Worm (Caenorhabditis elegans) whole organism, mixed stage, embryonic: ENCODE data around the gene K08E4.8.

ENCODE experiments used
- M03D4.4 ChIP-seq: sonication (generic microtip); optimal IDR thresholded peaks from 2 replicates; lab custom pipeline; 2017; ENCODE audit warnings: mild to moderate bottlenecking, missing genetic modification characterization, missing compliant biosample characterization
- blmp-1 ChIP-seq: fragments of 150-350 bp; optimal IDR thresholded peaks from 2 replicates; lab custom pipeline; 2014; ENCODE audit warnings: missing biosample characterization, missing genetic modification characterization
- ceh-43 ChIP-seq: fragments of 200-800 bp; sonication (Bioruptor generic); optimal IDR thresholded peaks from 2 replicates; lab custom pipeline; 2018; ENCODE audit warnings: mild to moderate bottlenecking, missing genetic modification characterization, moderate library complexity, missing compliant biosample characterization
- cnd-1 ChIP-seq: fragments of 200-800 bp; sonication (Bioruptor generic); optimal IDR thresholded peaks from 2 replicates; lab custom pipeline; 2018; ENCODE audit warnings: mild to moderate bottlenecking, missing genetic modification characterization, missing compliant biosample characterization
- elt-1 ChIP-seq: sonication (generic microtip); optimal IDR thresholded peaks from 2 replicates; lab custom pipeline; 2017; ENCODE audit warnings: missing genetic modification characterization, mild to moderate bottlenecking, missing compliant biosample characterization, antibody characterized with exemption, moderate library complexity, borderline replicate concordance; ENCODE audit not compliant: insufficient read depth
- elt-3 ChIP-seq: fragments of 150-350 bp; optimal IDR thresholded peaks from 2 replicates; lab custom pipeline; 2014; ENCODE audit warnings: missing biosample characterization, missing genetic modification characterization
- flh-1 ChIP-seq: fragments of 200-800 bp; sonication (Bioruptor generic); optimal IDR thresholded peaks from 2 replicates; lab custom pipeline; 2018; ENCODE audit warnings: mild to moderate bottlenecking, missing genetic modification characterization, moderate library complexity, missing compliant biosample characterization
- lin-13 ChIP-seq: fragments of 150-350 bp; optimal IDR thresholded peaks from 2 replicates; lab custom pipeline; 2014; ENCODE audit warnings: missing biosample characterization, missing genetic modification characterization
- nhr-2 ChIP-seq: fragments of 150-350 bp; optimal IDR thresholded peaks from 2 replicates; lab custom pipeline; 2014; ENCODE audit warnings: missing biosample characterization, missing genetic modification characterization
- nhr-237 ChIP-seq: fragments of 150-350 bp; optimal IDR thresholded peaks from 2 replicates; lab custom pipeline; 2014; ENCODE audit warnings: missing biosample characterization, missing genetic modification characterization
- snpc-4 ChIP-seq: fragments of 150-350 bp; optimal IDR thresholded peaks from 2 replicates; lab custom pipeline; 2014; ENCODE audit warnings: missing biosample characterization, missing genetic modification characterization
- unc-39 ChIP-seq: fragments of 150-350 bp; optimal IDR thresholded peaks from 2 replicates; lab custom pipeline; 2014; ENCODE audit warnings: missing biosample characterization, missing genetic modification characterization
- unc-62 ChIP-seq: fragments of 150-350 bp; optimal IDR thresholded peaks from 2 replicates; lab custom pipeline; 2014; ENCODE audit warnings: missing biosample characterization, missing genetic modification reagents, missing genetic modification characterization
- ztf-11 ChIP-seq: fragments of 150-350 bp; optimal IDR thresholded peaks from 2 replicates; lab custom pipeline; 2014; ENCODE audit warnings: missing biosample characterization, missing genetic modification characterization

DNA sequence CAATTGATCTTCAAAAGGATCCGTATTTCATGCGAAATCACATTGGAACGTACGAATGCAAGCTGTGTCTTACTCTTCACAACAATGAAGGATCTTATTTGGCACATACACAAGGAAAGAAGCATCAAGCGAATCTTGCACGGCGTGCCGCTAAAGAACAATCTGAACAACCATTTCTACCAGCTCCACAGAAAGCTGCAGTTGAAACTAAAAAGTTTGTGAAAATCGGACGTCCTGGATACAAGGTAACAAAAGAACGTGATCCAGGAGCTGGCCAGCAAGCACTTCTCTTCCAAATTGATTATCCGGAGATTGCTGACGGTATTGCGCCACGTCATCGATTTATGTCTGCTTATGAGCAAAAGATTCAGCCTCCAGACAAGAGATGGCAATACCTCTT, 23.5 kb upstream of the K08E4.8 start:
- TF ChIP-seq nhr-237 (tag; lab: Kevin White, UChicago) (no peak), cnd-1 (tag; lab: Kevin White, UChicago) (no peak), blmp-1 (tag; lab: Kevin White, UChicago) (no peak), unc-62 (GFP tag; lab: Kevin White, UChicago) (no peak), unc-39 (tag; lab: Kevin White, UChicago) (no peak), elt-3 (no peak), lin-13 (no peak), ztf-11 (no peak), snpc-4 (tag; lab: Kevin White, UChicago) (no peak), nhr-2 (tag; lab: Kevin White, UChicago) (no peak), M03D4.4 (tag; lab: Kevin White, UChicago) (no peak), ceh-43 (GFP tag; lab: Kevin White, UChicago) (no peak), flh-1 (GFP tag; lab: Kevin White, UChicago) (no peak), elt-1 (tag; lab: Kevin White, UChicago) (no peak)
